Fruit fly (Drosophila melanogaster) whole organism, embryonic: ENCODE measurements around the gene Pif1B.

ENCODE experiments used
- BEAF-32 ChIP-seq: fragments of 200-800 bp; sonication (Bioruptor generic); optimal IDR thresholded peaks from 3 replicates; lab custom pipeline; 2017; ENCODE audit warnings: missing biosample characterization, missing genetic modification characterization, mild to moderate bottlenecking, moderate library complexity, missing genetic modification reagents
- CG10209 ChIP-seq: fragments of 200-800 bp; sonication (Bioruptor generic); optimal IDR thresholded peaks from 3 replicates; lab custom pipeline; 2017; ENCODE audit warnings: missing biosample characterization, mild to moderate bottlenecking, missing genetic modification characterization, missing genetic modification reagents
- CG10321 ChIP-seq: fragments of 200-800 bp; sonication (Bioruptor generic); IDR thresholded peaks from 2 replicates; pipeline ENCODE4 v1.3.6; 2022; ENCODE audit warnings: missing biosample characterization, missing genetic modification characterization
- CG10462 ChIP-seq: fragments of 200-800 bp; sonication (Bioruptor generic); optimal IDR thresholded peaks from 2 replicates; lab custom pipeline; 2016; ENCODE audit warnings: missing biosample characterization, missing genetic modification characterization
- CG10565 ChIP-seq: fragments of 200-800 bp; sonication (Bioruptor generic); optimal IDR thresholded peaks from 3 replicates; lab custom pipeline; 2016; ENCODE audit warnings: missing biosample characterization, mild to moderate bottlenecking, missing genetic modification characterization
- CG11247 ChIP-seq: fragments of 200-800 bp; sonication (Bioruptor generic); IDR thresholded peaks from 2 replicates; pipeline ENCODE4 v1.3.6; 2022; ENCODE audit warnings: missing biosample characterization, missing genetic modification characterization
- CG12104 ChIP-seq: fragments of 200-800 bp; sonication (Bioruptor generic); optimal IDR thresholded peaks from 3 replicates; lab custom pipeline; 2016; ENCODE audit warnings: missing biosample characterization, missing genetic modification characterization
- CG12391 ChIP-seq: fragments of 200-800 bp; sonication (Bioruptor generic); optimal IDR thresholded peaks from 3 replicates; lab custom pipeline; 2018; ENCODE audit warnings: missing biosample characterization, mild to moderate bottlenecking, missing genetic modification characterization, moderate library complexity
- CG1792 ChIP-seq: fragments of 200-800 bp; sonication (Bioruptor generic); optimal IDR thresholded peaks from 2 replicates; lab custom pipeline; 2016; ENCODE audit warnings: missing biosample characterization, missing genetic modification characterization
- CG18476 ChIP-seq: fragments of 200-800 bp; sonication (Bioruptor generic); optimal IDR thresholded peaks from 2 replicates; lab custom pipeline; 2016; ENCODE audit warnings: missing biosample characterization, mild to moderate bottlenecking, missing genetic modification characterization
- CG3726 ChIP-seq: fragments of 200-800 bp; sonication (Bioruptor generic); IDR thresholded peaks from 3 replicates; pipeline ENCODE4, ENCODE4 v1.3.6; 2022; ENCODE audit warnings: missing biosample characterization, missing genetic modification characterization
- CG4424 ChIP-seq: fragments of 200-800 bp; sonication (Bioruptor generic); optimal IDR thresholded peaks from 3 replicates; lab custom pipeline; 2016; ENCODE audit warnings: missing biosample characterization, missing genetic modification characterization
- CG8924 ChIP-seq: fragments of 200-800 bp; optimal IDR thresholded peaks from 3 replicates; lab custom pipeline; 2019; ENCODE audit warnings: missing biosample characterization, mild to moderate bottlenecking, missing genetic modification characterization, moderate library complexity
- CG9727 ChIP-seq: fragments of 200-800 bp; sonication (Bioruptor generic); optimal IDR thresholded peaks from 3 replicates; lab custom pipeline; 2017; ENCODE audit warnings: missing biosample characterization, mild to moderate bottlenecking, missing genetic modification characterization
- CG9876 ChIP-seq: fragments of 200-800 bp; sonication (Bioruptor generic); optimal IDR thresholded peaks from 2 replicates; lab custom pipeline; 2016; ENCODE audit warnings: missing biosample characterization, missing genetic modification characterization
- CoRest ChIP-seq: fragments of 200-800 bp; sonication (Bioruptor generic); optimal IDR thresholded peaks from 3 replicates; lab custom pipeline; 2018; ENCODE audit warnings: missing biosample characterization, mild to moderate bottlenecking, missing genetic modification characterization, moderate library complexity
- D19B ChIP-seq: fragments of 200-800 bp; sonication (Bioruptor generic); optimal IDR thresholded peaks from 2 replicates; lab custom pipeline; 2017; ENCODE audit warnings: missing biosample characterization, mild to moderate bottlenecking, missing genetic modification characterization
- Deaf1 ChIP-seq: fragments of 200-800 bp; optimal IDR thresholded peaks from 3 replicates; lab custom pipeline; 2019; ENCODE audit warnings: missing biosample characterization, mild to moderate bottlenecking, missing genetic modification characterization, moderate library complexity
- Dek ChIP-seq: fragments of 200-800 bp; sonication (Bioruptor generic); optimal IDR thresholded peaks from 3 replicates; lab custom pipeline; 2019; ENCODE audit warnings: missing biosample characterization, mild to moderate bottlenecking, missing genetic modification characterization, moderate library complexity
- Ets65A ChIP-seq: fragments of 200-800 bp; sonication (Bioruptor generic); peaks from one replicate; lab custom pipeline; 2016; ENCODE audit warnings: missing biosample characterization, missing genetic modification characterization
- Hmx ChIP-seq: fragments of 200-800 bp; sonication (Bioruptor generic); optimal IDR thresholded peaks from 2 replicates; lab custom pipeline; 2016; ENCODE audit warnings: missing biosample characterization, missing genetic modification characterization
- MBD-R2 ChIP-seq: fragments of 200-800 bp; sonication (Bioruptor generic); IDR thresholded peaks from 2 replicates; pipeline ENCODE4 v1.3.6; 2022; ENCODE audit warnings: missing biosample characterization, missing genetic modification characterization
- Nf-YC ChIP-seq: fragments of 200-800 bp; optimal IDR thresholded peaks from 3 replicates; lab custom pipeline; 2019; ENCODE audit warnings: missing biosample characterization, mild to moderate bottlenecking, missing genetic modification characterization, moderate library complexity
- PHDP ChIP-seq: fragments of 200-800 bp; sonication (Bioruptor generic); optimal IDR thresholded peaks from 3 replicates; lab custom pipeline; 2018; ENCODE audit warnings: missing biosample characterization, mild to moderate bottlenecking, missing genetic modification characterization, moderate library complexity
- Ravus ChIP-seq: fragments of 200-800 bp; sonication (Bioruptor generic); IDR thresholded peaks from 2 replicates; pipeline ENCODE4 v1.3.6; 2022; ENCODE audit warnings: missing biosample characterization, missing genetic modification characterization
- Rx ChIP-seq: fragments of 200-800 bp; sonication (Bioruptor generic); IDR thresholded peaks from 2 replicates; pipeline ENCODE4 v1.3.6; 2022; ENCODE audit warnings: missing biosample characterization, missing genetic modification characterization
- Side ChIP-seq: fragments of 200-800 bp; sonication (Bioruptor generic); optimal IDR thresholded peaks from 2 replicates; lab custom pipeline; 2016; ENCODE audit warnings: missing biosample characterization, missing genetic modification characterization
- Sin3A ChIP-seq: fragments of >200 bp; optimal IDR thresholded peaks from 2 replicates; lab custom pipeline; 2018
- Sox100B ChIP-seq: fragments of 200-800 bp; sonication (Bioruptor generic); optimal IDR thresholded peaks from 3 replicates; lab custom pipeline; 2018; ENCODE audit warnings: missing biosample characterization, mild to moderate bottlenecking, missing genetic modification characterization
- Stat92E ChIP-seq, 3 experiments: fragments of >200 bp in 2 of 3; fragments of 200-800 bp in 1 of 3; sonication (Bioruptor generic) in 1 of 3; optimal IDR thresholded peaks; 2 replicates each; lab custom pipeline; 2017 to 2019; ENCODE audit warnings: missing biosample characterization in 3 of 3, missing genetic modification characterization in 3 of 3, mild to moderate bottlenecking in 1 of 3, moderate library complexity in 1 of 3
- Xrp1 ChIP-seq: fragments of 200-800 bp; sonication (Bioruptor generic); IDR thresholded peaks from 2 replicates; pipeline ENCODE4 v1.3.6; 2022; ENCODE audit warnings: missing biosample characterization, missing genetic modification characterization
- amos ChIP-seq: fragments of 200-800 bp; sonication (Bioruptor generic); IDR thresholded peaks from 2 replicates; pipeline ENCODE4 v1.3.6; 2022; ENCODE audit warnings: missing biosample characterization, missing genetic modification characterization; ENCODE audit not compliant: partially characterized antibody
- ap ChIP-seq: fragments of 200-800 bp; sonication (Bioruptor generic); IDR thresholded peaks from 2 replicates; pipeline ENCODE4 v1.3.6; 2022; ENCODE audit warnings: missing biosample characterization, missing genetic modification characterization
- bbx ChIP-seq: fragments of 200-800 bp; sonication (Bioruptor generic); IDR thresholded peaks from 2 replicates; pipeline ENCODE4 v1.3.6; 2022; ENCODE audit warnings: missing biosample characterization, missing genetic modification characterization; ENCODE audit not compliant: partially characterized antibody
- chn ChIP-seq: fragments of 200-800 bp; sonication (Bioruptor generic); optimal IDR thresholded peaks from 2 replicates; lab custom pipeline; 2016; ENCODE audit warnings: missing biosample characterization, missing genetic modification characterization
- fd96Cb ChIP-seq: fragments of 200-800 bp; sonication (Bioruptor generic); optimal IDR thresholded peaks from 2 replicates; lab custom pipeline; 2018; ENCODE audit warnings: missing biosample characterization, mild to moderate bottlenecking, missing genetic modification characterization, moderate library complexity
- ham ChIP-seq: fragments of 200-800 bp; sonication (Bioruptor generic); IDR thresholded peaks from 2 replicates; pipeline ENCODE4 v1.3.6; 2022; ENCODE audit warnings: missing biosample characterization, missing genetic modification characterization
- hkb ChIP-seq, 2 experiments: fragments of 200-800 bp in 1 of 2; fragments of >200 bp in 1 of 2; sonication (Bioruptor generic) in 1 of 2; IDR thresholded peaks in 1 of 2; optimal IDR thresholded peaks in 1 of 2; 2 replicates each; pipeline versions ENCODE4 v1.3.6 to Lab custom; 2017 to 2022; ENCODE audit warnings: missing biosample characterization in 1 of 2, missing genetic modification characterization in 1 of 2
- jumu ChIP-seq: fragments of 200-800 bp; sonication (Bioruptor generic); optimal IDR thresholded peaks from 3 replicates; lab custom pipeline; 2016; ENCODE audit warnings: missing biosample characterization, missing genetic modification characterization
- klu ChIP-seq: fragments of 200-800 bp; sonication (Bioruptor generic); IDR thresholded peaks from 2 replicates; pipeline ENCODE4 v1.3.6; 2022; ENCODE audit warnings: missing biosample characterization, missing genetic modification characterization
- luna ChIP-seq: fragments of 200-800 bp; sonication (Bioruptor generic); optimal IDR thresholded peaks from 2 replicates; lab custom pipeline; 2016; ENCODE audit warnings: missing biosample characterization, missing genetic modification characterization
- nmo ChIP-seq: fragments of 200-800 bp; sonication (Bioruptor generic); optimal IDR thresholded peaks from 2 replicates; lab custom pipeline; 2018; ENCODE audit warnings: missing biosample characterization, mild to moderate bottlenecking, missing genetic modification characterization, moderate library complexity
- pan ChIP-seq, 4 experiments: fragments of >200 bp in 3 of 4; fragments of 200-800 bp in 1 of 4; sonication (Bioruptor generic) in 1 of 4; optimal IDR thresholded peaks in 3 of 4; IDR thresholded peaks in 1 of 4; 2 replicates each; pipeline versions ENCODE4 v1.3.6 to Lab custom; 2017 to 2022; ENCODE audit warnings: missing biosample characterization in 2 of 4, missing genetic modification characterization in 2 of 4, mixed read lengths in 1 of 4
- pho ChIP-seq: fragments of 200-800 bp; sonication (Bioruptor generic); optimal IDR thresholded peaks from 2 replicates; lab custom pipeline; 2016; ENCODE audit warnings: missing biosample characterization, missing genetic modification characterization
- pros ChIP-seq: fragments of 200-800 bp; sonication (Bioruptor generic); optimal IDR thresholded peaks from 3 replicates; lab custom pipeline; 2019; ENCODE audit warnings: missing biosample characterization, mild to moderate bottlenecking, missing genetic modification characterization, moderate library complexity
- run ChIP-seq: fragments of 200-800 bp; sonication (Bioruptor generic); optimal IDR thresholded peaks from 3 replicates; lab custom pipeline; 2018; ENCODE audit warnings: missing biosample characterization, mild to moderate bottlenecking, missing genetic modification characterization
- sob ChIP-seq: fragments of 200-800 bp; sonication (Bioruptor generic); IDR thresholded peaks from 2 replicates; pipeline ENCODE4 v1.3.6; 2022; ENCODE audit warnings: missing biosample characterization, missing genetic modification characterization
- trh ChIP-seq: fragments of 200-800 bp; sonication (Bioruptor generic); optimal IDR thresholded peaks from 2 replicates; lab custom pipeline; 2016; ENCODE audit warnings: missing biosample characterization, missing genetic modification characterization
- vvl ChIP-seq: fragments of 200-800 bp; sonication (Bioruptor generic); IDR thresholded peaks from 2 replicates; pipeline ENCODE4 v1.3.6; 2022; ENCODE audit warnings: missing biosample characterization, missing genetic modification characterization
- zf30C ChIP-seq: fragments of 200-800 bp; sonication (Bioruptor generic); optimal IDR thresholded peaks from 3 replicates; lab custom pipeline; 2018; ENCODE audit warnings: missing biosample characterization, mild to moderate bottlenecking, missing genetic modification characterization

Gene Pif1B

dm6 chr3R:8820428-8820912 is 19.5 kb upstream of the Pif1B start, which contains the start of gene aqz (continued):
- TF ChIP-seq Ravus (GFP tag; lab: Robert Waterston, UW), result no peak
- no peak for TF ChIP-seq fd96Cb
- TF ChIP-seq vvl (GFP tag; lab: Robert Waterston, UW), result peak; percentile 85
- TF ChIP-seq CG4424 (GFP tag; lab: Kevin White, UChicago), result peak; percentile 32
- no peak for TF ChIP-seq pan (optimal IDR thresholded peaks at IDR 0.05; lab: Kevin White, UChicago)
- peak in 1 of 2 experiments; percentile 65 for TF ChIP-seq pan (GFP tag; optimal IDR thresholded peaks at IDR 0.05 in 1 of 2, IDR thresholded peaks at IDR 0.05 in 1 of 2)
- TF ChIP-seq CG10565 (GFP tag; lab: Kevin White, UChicago), result no peak
- peak; percentile 95 for TF ChIP-seq Ets65A
- peak; percentile 76 for TF ChIP-seq chn (GFP tag; lab: Kevin White, UChicago)
- TF ChIP-seq pros (GFP tag; lab: Kevin White, UChicago), result no peak
- peak; percentile 70 for TF ChIP-seq CG12391 (tag; lab: Kevin White, UChicago)
- TF ChIP-seq Rx (GFP tag; lab: Robert Waterston, UW), result no peak
- peak; percentile 73 for TF ChIP-seq CG11247
- peak; percentile 27 for TF ChIP-seq hkb (optimal IDR thresholded peaks at IDR 0.05; lab: Kevin White, UChicago)
- TF ChIP-seq hkb (GFP tag; IDR thresholded peaks at IDR 0.05; lab: Robert Waterston, UW), result peak; percentile 63
- no peak for TF ChIP-seq CG10462 (GFP tag; lab: Kevin White, UChicago)
- peak in 1 of 3 experiments; percentile 90 for TF ChIP-seq Stat92E (GFP tag; optimal IDR thresholded peaks at IDR 0.05; lab: Kevin White, UChicago)
- TF ChIP-seq CG3726, result no peak
- peak; percentile 38; the same call in 1 of the 2 replicates for TF ChIP-seq Xrp1 (GFP tag; lab: Robert Waterston, UW)
- peak; percentile 62 for TF ChIP-seq CoRest (tag; lab: Kevin White, UChicago)
- TF ChIP-seq CG9876 (GFP tag; lab: Kevin White, UChicago), result peak; percentile 40
- TF ChIP-seq bbx, result peak; percentile 66
- TF ChIP-seq pho (GFP tag; lab: Kevin White, UChicago), result peak; percentile 67
- TF ChIP-seq trh (GFP tag; lab: Kevin White, UChicago), result peak; percentile 25
- peak; percentile 54 for TF ChIP-seq Deaf1
- TF ChIP-seq luna (GFP tag; lab: Kevin White, UChicago), result peak; percentile 40
- TF ChIP-seq CG8924 (tag; lab: Kevin White, UChicago), result peak; percentile 84
- TF ChIP-seq nmo (GFP tag; lab: Kevin White, UChicago), result peak; percentile 58
- no peak for TF ChIP-seq Hmx
- peak; percentile 49; the same call in 1 of the 2 replicates for TF ChIP-seq ham (GFP tag; lab: Robert Waterston, UW)
- peak; percentile 3 for TF ChIP-seq CG18476
- peak; percentile 8 for TF ChIP-seq D19B (GFP tag; lab: Kevin White, UChicago)
- TF ChIP-seq Dek, result peak; percentile 72
- TF ChIP-seq Side (GFP tag; lab: Kevin White, UChicago), result peak; percentile 74
- TF ChIP-seq Nf-YC (tag; lab: Kevin White, UChicago), result peak; percentile 72
- TF ChIP-seq MBD-R2 (GFP tag; lab: Robert Waterston, UW), result peak; percentile 69
- TF ChIP-seq CG10321 (GFP tag; lab: Robert Waterston, UW), result peak; percentile 7; the same call in 1 of the 2 replicates
- peak; percentile 48 for TF ChIP-seq Sin3A (lab: Kevin White, UChicago)
- TF ChIP-seq CG12104 (GFP tag; lab: Kevin White, UChicago), result no peak
- TF ChIP-seq CG9727 (GFP tag; lab: Kevin White, UChicago), result peak; percentile 41
- no peak for TF ChIP-seq Sox100B (GFP tag; lab: Kevin White, UChicago)
- TF ChIP-seq klu (GFP tag; lab: Robert Waterston, UW), result peak; percentile 28; the same call in 1 of the 2 replicates
- peak; percentile 72 for TF ChIP-seq BEAF-32
- peak; percentile 19 for TF ChIP-seq PHDP
- peak; percentile 51 for TF ChIP-seq jumu (GFP tag; lab: Kevin White, UChicago)
- TF ChIP-seq sob, result peak; percentile 72
- no peak for TF ChIP-seq ap
- TF ChIP-seq run (tag; lab: Kevin White, UChicago), result peak; percentile 57
- TF ChIP-seq amos, result peak; percentile 73; the same call in 1 of the 2 replicates
- TF ChIP-seq CG10209 (GFP tag; lab: Kevin White, UChicago), result peak; percentile 16
- no peak for TF ChIP-seq zf30C (GFP tag; lab: Kevin White, UChicago)
- peak; percentile 53 for TF ChIP-seq CG1792 (GFP tag; lab: Kevin White, UChicago)
